Fruit fly (Drosophila melanogaster) whole organism, pupa: ENCODE data around the gene hng3.

Experiments
- CG13204 ChIP-seq: fragments of 200-800 bp; sonication (Bioruptor generic); optimal IDR thresholded peaks from 2 replicates; lab custom pipeline; 2018; ENCODE audit warnings: missing biosample characterization, mild to moderate bottlenecking, missing genetic modification characterization, moderate library complexity
- Ets98B ChIP-seq: fragments of 200-800 bp; sonication (Bioruptor generic); IDR thresholded peaks from 2 replicates; pipeline ENCODE4 v1.3.6; 2022; ENCODE audit warnings: missing biosample characterization, missing genetic modification characterization

DNA sequence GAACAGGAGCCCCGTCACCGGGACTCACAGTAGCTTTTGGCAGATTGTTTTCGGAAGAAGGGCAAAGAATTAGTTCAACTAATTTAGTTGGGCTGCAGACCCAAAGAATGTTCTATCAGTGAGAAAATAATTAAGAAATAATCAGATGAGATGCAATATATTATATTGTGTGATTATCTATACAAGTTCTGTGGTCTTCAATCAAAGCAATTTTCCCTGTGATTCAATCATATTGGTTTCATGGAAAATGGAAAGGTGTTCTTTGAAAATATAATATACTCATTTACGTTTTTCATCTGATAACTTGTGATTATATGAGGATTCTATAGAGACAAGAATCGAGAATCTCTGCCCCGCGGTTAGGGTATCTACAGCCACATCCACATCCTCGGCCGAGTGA, 26.7 kb downstream of the hng3 start:
- TF ChIP-seq Ets98B (GFP tag; lab: Robert Waterston, UW) (no peak), CG13204 (GFP tag; lab: Kevin White, UChicago) (no peak)
